Fruit fly (Drosophila melanogaster): Measurements from ENCODE around the gene chrb.

dm6 chr3L:11522613-11523012 is 35.3 kb downstream of the chrb start, which contains the start of the genes CG11714 and Fuca:
- no peak for TF ChIP-seq CG8632 (GFP tag; optimal IDR thresholded peaks at IDR 0.05)
- no peak for TF ChIP-seq CG9139 (GFP tag; optimal IDR thresholded peaks at IDR 0.05)
- no peak for TF ChIP-seq Ets96B (tag; optimal IDR thresholded peaks at IDR 0.05)
- no peak for TF ChIP-seq fd85E (GFP tag; optimal IDR thresholded peaks at IDR 0.05)
- TF ChIP-seq Met (GFP tag; optimal IDR thresholded peaks at IDR 0.05): no peak
- no peak for TF ChIP-seq CG11902 (GFP tag; optimal IDR thresholded peaks at IDR 0.05)
- TF ChIP-seq CG6854 (GFP tag; optimal IDR thresholded peaks at IDR 0.05): no peak
- TF ChIP-seq salr (GFP tag; optimal IDR thresholded peaks at IDR 0.05): no peak
- TF ChIP-seq CG16779 (tag; optimal IDR thresholded peaks at IDR 0.05): no peak
- no peak for TF ChIP-seq CG6792 (GFP tag; optimal IDR thresholded peaks at IDR 0.05)
